Fruit fly (Drosophila melanogaster): Measurements from ENCODE around the gene mth.

mth gene

dm6 chr3L:361201-361600 is 14.4 kb upstream of the mth start, which contains the start of the genes Cdc5 and CG1233 (continued):
- TF ChIP-seq Ssrp (tag; optimal IDR thresholded peaks at IDR 0.05) = peak; percentile 12
- TF ChIP-seq Dll (GFP tag; IDR thresholded peaks at IDR 0.05; ENCODE audit: partially characterized antibody) = peak; percentile 71
- TF ChIP-seq CG6791 (GFP tag; IDR thresholded peaks at IDR 0.05; ENCODE audit: partially characterized antibody) = peak; percentile 45; the same call in 1 of the 3 replicates
- TF ChIP-seq CG1024 (GFP tag; IDR thresholded peaks at IDR 0.05) = 0 out of 2 replicates have a peak, but pooled peaks have one; percentile 33
- TF ChIP-seq CG18011 (GFP tag; optimal IDR thresholded peaks at IDR 0.05) = peak; percentile 58
- peak; percentile 35 for TF ChIP-seq CHES-1-like (GFP tag; optimal IDR thresholded peaks at IDR 0.05)
- TF ChIP-seq zen2 (GFP tag; IDR thresholded peaks at IDR 0.05; ENCODE audit: partially characterized antibody) = no peak
- peak; percentile 66 for TF ChIP-seq gfzf (GFP tag; optimal IDR thresholded peaks at IDR 0.05)
- TF ChIP-seq slp2 (GFP tag; optimal IDR thresholded peaks at IDR 0.05) = no peak
- TF ChIP-seq CG4360 (GFP tag; IDR thresholded peaks at IDR 0.05) = no peak
- TF ChIP-seq sens (GFP tag) = peak; percentile 87
- peak; percentile 75 for TF ChIP-seq Ets97D (GFP tag; optimal IDR thresholded peaks at IDR 0.05)
- peak; percentile 65; the same call in 1 of the 3 replicates for TF ChIP-seq Opbp (GFP tag; IDR thresholded peaks at IDR 0.05; ENCODE audit: partially characterized antibody)
- TF ChIP-seq gem (tag; optimal IDR thresholded peaks at IDR 0.05) = no peak
- TF ChIP-seq ci (GFP tag; IDR thresholded peaks at IDR 0.05) = peak; percentile 78
- peak; percentile 13 for TF ChIP-seq psq (GFP tag; optimal IDR thresholded peaks at IDR 0.05)
- TF ChIP-seq CG12659 (GFP tag; optimal IDR thresholded peaks at IDR 0.05) = peak; percentile 75
- 0 out of 2 replicates have a peak, but pooled peaks have one; percentile 34 for TF ChIP-seq Ptx1 (GFP tag; IDR thresholded peaks at IDR 0.05)
- peak; percentile 69 for TF ChIP-seq sna (GFP tag; IDR thresholded peaks at IDR 0.05; ENCODE audit: partially characterized antibody)
- TF ChIP-seq dpn (GFP tag; optimal IDR thresholded peaks at IDR 0.05) = peak in 1 of 2 experiments; percentile 26
- TF ChIP-seq CG14441 (GFP tag; IDR thresholded peaks at IDR 0.05) = peak; percentile 38; the same call in 1 of the 2 replicates
- TF ChIP-seq Dad (GFP tag; optimal IDR thresholded peaks at IDR 0.05) = peak; percentile 3
- TF ChIP-seq CG30020 (tag; optimal IDR thresholded peaks at IDR 0.05) = peak; percentile 83
- TF ChIP-seq fd102C (GFP tag; optimal IDR thresholded peaks at IDR 0.05) = peak; percentile 41
- TF ChIP-seq Sin3A (optimal IDR thresholded peaks at IDR 0.05) = peak; percentile 82
- TF ChIP-seq fru (optimal IDR thresholded peaks at IDR 0.05) = no peak
- peak; percentile 43 for TF ChIP-seq CG12155 (GFP tag; optimal IDR thresholded peaks at IDR 0.05)
- TF ChIP-seq dysf (GFP tag; IDR thresholded peaks at IDR 0.05) = 0 out of 3 replicates have a peak, but pooled peaks have one; percentile 44
- peak; percentile 45 for TF ChIP-seq ewg (GFP tag; optimal IDR thresholded peaks at IDR 0.05)
- peak in 1 of 2 experiments; percentile 10 for TF ChIP-seq insv (GFP tag; optimal IDR thresholded peaks at IDR 0.05)
- no peak for TF ChIP-seq tna (GFP tag; IDR thresholded peaks at IDR 0.05; ENCODE audit: partially characterized antibody)
- TF ChIP-seq eyg (GFP tag; optimal IDR thresholded peaks at IDR 0.05) = no peak
- TF ChIP-seq trem (tag; optimal IDR thresholded peaks at IDR 0.05) = peak; percentile 87
- TF ChIP-seq D19A (tag; optimal IDR thresholded peaks at IDR 0.05) = no peak
- peak; percentile 44 for TF ChIP-seq CG8924 (tag; optimal IDR thresholded peaks at IDR 0.05)
- peak; percentile 60; the same call in 2 of the 3 replicates for TF ChIP-seq CG34422 (GFP tag; IDR thresholded peaks at IDR 0.05)
- 0 out of 3 replicates have a peak, but pooled peaks have one; percentile 8 for TF ChIP-seq Optix (GFP tag; IDR thresholded peaks at IDR 0.05)
- peak; percentile 46 for TF ChIP-seq HLH54F (GFP tag; optimal IDR thresholded peaks at IDR 0.05)
- TF ChIP-seq CG17186 (GFP tag; optimal IDR thresholded peaks at IDR 0.05) = peak; percentile 32
- peak; percentile 85 for TF ChIP-seq pzg (GFP tag; optimal IDR thresholded peaks at IDR 0.05)
- TF ChIP-seq CG15011 (GFP tag; optimal IDR thresholded peaks at IDR 0.05) = no peak
- peak; percentile 48 for TF ChIP-seq CG4617 (GFP tag; optimal IDR thresholded peaks at IDR 0.05; ENCODE audit: borderline replicate concordance)
- peak; percentile 40 for TF ChIP-seq ftz-f1 (GFP tag; optimal IDR thresholded peaks at IDR 0.05)
- no peak for TF ChIP-seq vfl (GFP tag; optimal IDR thresholded peaks at IDR 0.05)
- peak; percentile 20 for TF ChIP-seq repo (GFP tag; optimal IDR thresholded peaks at IDR 0.05)
- peak; percentile 25 for TF ChIP-seq NC2β (GFP tag; optimal IDR thresholded peaks at IDR 0.05)
- TF ChIP-seq Bgb (GFP tag; IDR thresholded peaks at IDR 0.05; ENCODE audit: partially characterized antibody) = peak; percentile 43; the same call in 1 of the 2 replicates
- peak; percentile 55 for TF ChIP-seq CG3838 (GFP tag; optimal IDR thresholded peaks at IDR 0.05)
- peak; percentile 22 for TF ChIP-seq zfh2 (GFP tag; optimal IDR thresholded peaks at IDR 0.05)
- TF ChIP-seq GATAe (GFP tag; conservative IDR thresholded peaks at IDR 0.05) = peak; percentile 37; the same call in 1 of the 2 replicates
